Worm (Caenorhabditis elegans) whole organism, L2 larva: ENCODE results near the gene srh-217.

Source experiments
- C34F6.9 ChIP-seq: fragments of 150-350 bp; optimal IDR thresholded peaks from 2 replicates; lab custom pipeline; 2014; ENCODE audit warnings: missing biosample characterization, missing genetic modification characterization
- F13H6.1 ChIP-seq: sonication (generic microtip); optimal IDR thresholded peaks from 2 replicates; lab custom pipeline; 2016; ENCODE audit warnings: missing genetic modification characterization, missing compliant biosample characterization
- R02D3.7 ChIP-seq: fragments of 150-350 bp; optimal IDR thresholded peaks from 2 replicates; lab custom pipeline; 2014; ENCODE audit warnings: missing biosample characterization, missing genetic modification characterization
- Y55F3AM.14 ChIP-seq: fragments of 200-800 bp; sonication (Bioruptor generic); optimal IDR thresholded peaks from 2 replicates; lab custom pipeline; 2018; ENCODE audit warnings: mild to moderate bottlenecking, missing genetic modification characterization, missing compliant biosample characterization
- alr-1 ChIP-seq: fragments of 150-350 bp; optimal IDR thresholded peaks from 2 replicates; lab custom pipeline; 2014; ENCODE audit warnings: missing biosample characterization, missing genetic modification characterization
- aly-2 ChIP-seq: fragments of 150-350 bp; optimal IDR thresholded peaks from 2 replicates; lab custom pipeline; 2014; ENCODE audit warnings: missing biosample characterization, missing genetic modification characterization
- ama-1 ChIP-seq: fragments of 150-350 bp; optimal IDR thresholded peaks from 2 replicates; lab custom pipeline; 2018; ENCODE audit warnings: inconsistent platforms
- blmp-1 ChIP-seq: sonication (generic microtip); optimal IDR thresholded peaks from 2 replicates; lab custom pipeline; 2017; ENCODE audit warnings: missing genetic modification characterization, mild to moderate bottlenecking, missing compliant biosample characterization, antibody characterized with exemption, moderate library complexity; ENCODE audit not compliant: insufficient read depth
- ceh-16 ChIP-seq: fragments of 150-350 bp; optimal IDR thresholded peaks from 2 replicates; lab custom pipeline; 2014; ENCODE audit warnings: missing biosample characterization, missing genetic modification characterization
- ceh-82 ChIP-seq: fragments of 150-350 bp; optimal IDR thresholded peaks from 2 replicates; lab custom pipeline; 2014; ENCODE audit warnings: missing biosample characterization, missing genetic modification characterization
- crh-2 ChIP-seq: sonication (generic microtip); optimal IDR thresholded peaks from 2 replicates; lab custom pipeline; 2017; ENCODE audit warnings: missing biosample characterization, missing genetic modification characterization
- egl-27 ChIP-seq: sonication (generic microtip); optimal IDR thresholded peaks from 3 replicates; lab custom pipeline; 2017; ENCODE audit warnings: missing biosample characterization, missing genetic modification reagents, missing genetic modification characterization
- elt-1 ChIP-seq: fragments of 150-350 bp; optimal IDR thresholded peaks from 2 replicates; lab custom pipeline; 2014; ENCODE audit warnings: missing biosample characterization, missing genetic modification characterization
- elt-3 ChIP-seq: sonication (generic microtip); optimal IDR thresholded peaks from 2 replicates; lab custom pipeline; 2017; ENCODE audit warnings: missing biosample characterization, missing genetic modification characterization
- fos-1 ChIP-seq: fragments of 150-350 bp; optimal IDR thresholded peaks from 2 replicates; lab custom pipeline; 2014; ENCODE audit warnings: missing biosample characterization, missing genetic modification characterization
- gmeb-1 ChIP-seq: fragments of 150-350 bp; optimal IDR thresholded peaks from 2 replicates; lab custom pipeline; 2014; ENCODE audit warnings: missing biosample characterization, missing genetic modification characterization
- lsy-2 ChIP-seq, 2 experiments: fragments of 150-350 bp in 1 of 2; sonication (generic microtip) in 1 of 2; optimal IDR thresholded peaks; 2 replicates each; lab custom pipeline; 2014 to 2017; ENCODE audit warnings: missing biosample characterization in 2 of 2, missing genetic modification characterization in 2 of 2
- mab-5 ChIP-seq: fragments of 150-350 bp; optimal IDR thresholded peaks from 2 replicates; lab custom pipeline; 2014; ENCODE audit warnings: missing biosample characterization, missing genetic modification characterization
- mdl-1 ChIP-seq, 2 experiments: fragments of 150-350 bp in 1 of 2; sonication (generic microtip) in 1 of 2; optimal IDR thresholded peaks; 2 replicates each; lab custom pipeline; 2017; ENCODE audit warnings: missing biosample characterization in 2 of 2, missing genetic modification characterization in 2 of 2
- nhr-10 ChIP-seq: sonication (generic microtip); optimal IDR thresholded peaks from 2 replicates; lab custom pipeline; 2017; ENCODE audit warnings: missing biosample characterization, missing genetic modification characterization
- nhr-11 ChIP-seq: fragments of 150-350 bp; optimal IDR thresholded peaks from 2 replicates; lab custom pipeline; 2014; ENCODE audit warnings: missing biosample characterization, missing genetic modification characterization
- nhr-12 ChIP-seq: fragments of 150-350 bp; optimal IDR thresholded peaks from 2 replicates; lab custom pipeline; 2014; ENCODE audit warnings: missing biosample characterization, missing genetic modification characterization
- nhr-21 ChIP-seq: fragments of 150-350 bp; optimal IDR thresholded peaks from 2 replicates; lab custom pipeline; 2014; ENCODE audit warnings: missing biosample characterization, missing genetic modification characterization
- nhr-25 ChIP-seq: fragments of 150-350 bp; sonication (generic microtip); optimal IDR thresholded peaks from 3 replicates; lab custom pipeline; 2014; ENCODE audit warnings: missing biosample characterization, missing genetic modification characterization
- nhr-77 ChIP-seq: fragments of 150-350 bp; optimal IDR thresholded peaks from 2 replicates; lab custom pipeline; 2014; ENCODE audit warnings: missing biosample characterization, missing genetic modification characterization
- peb-1 ChIP-seq: fragments of 150-350 bp; optimal IDR thresholded peaks from 2 replicates; lab custom pipeline; 2014; ENCODE audit warnings: missing biosample characterization, missing genetic modification characterization
- sem-4 ChIP-seq: fragments of 150-350 bp; optimal IDR thresholded peaks from 2 replicates; lab custom pipeline; 2014; ENCODE audit warnings: missing biosample characterization, missing genetic modification reagents, missing genetic modification characterization
- sma-3 ChIP-seq: sonication (generic microtip); optimal IDR thresholded peaks from 2 replicates; lab custom pipeline; 2016; ENCODE audit warnings: missing genetic modification reagents, missing genetic modification characterization, missing compliant biosample characterization
- sma-9 ChIP-seq, 2 experiments: fragments of 150-350 bp in 1 of 2; sonication (generic microtip) in 1 of 2; optimal IDR thresholded peaks; 2 replicates each; lab custom pipeline; 2014 to 2016; ENCODE audit warnings: missing genetic modification characterization in 2 of 2, mild to moderate bottlenecking in 1 of 2, missing biosample characterization in 1 of 2, missing compliant biosample characterization in 1 of 2, missing genetic modification reagents in 1 of 2, moderate library complexity in 1 of 2
- snpc-4 ChIP-seq: fragments of 150-350 bp; optimal IDR thresholded peaks from 2 replicates; lab custom pipeline; 2014; ENCODE audit warnings: missing biosample characterization, missing genetic modification characterization
- unc-62 ChIP-seq: fragments of 150-350 bp; optimal IDR thresholded peaks from 2 replicates; lab custom pipeline; 2014; ENCODE audit warnings: missing biosample characterization, missing genetic modification reagents, missing genetic modification characterization
- ztf-11 ChIP-seq: sonication (generic microtip); optimal IDR thresholded peaks from 2 replicates; lab custom pipeline; 2017; ENCODE audit warnings: missing biosample characterization, missing genetic modification characterization

Gene srh-217

ce11 chrV:20206086-20206485 is 10.7 kb upstream of the srh-217 start, which contains the start of the genes fbxb-59 and srbc-34:
Gene fbxb-59 (minus strand): TSS chrV:20206186.
Gene srbc-34 (plus strand): TSS chrV:20206318.
- TF ChIP-seq ceh-16 (tag; lab: Kevin White, UChicago), result no peak
- no peak for TF ChIP-seq R02D3.7 (tag; lab: Kevin White, UChicago)
- TF ChIP-seq ceh-82 (tag; lab: Kevin White, UChicago), result no peak
- no peak for TF ChIP-seq sem-4
- no peak for TF ChIP-seq sma-3 (GFP tag; lab: Kevin White, UChicago)

- TF ChIP-seq unc-62 (GFP tag; lab: Kevin White, UChicago) (no peak), crh-2 (tag; lab: Kevin White, UChicago) (no peak), nhr-21 (tag; lab: Kevin White, UChicago) (no peak), ama-1 (lab: Kevin White, UChicago) (no peak), nhr-25 (no peak)
Observed at ce11 chrV:20203085-20203484, 7.7 kb upstream of the srh-217 start, which contains the start of gene fbxa-113. Gene fbxa-113 (plus strand): TSS chrV:20203385.

DNA sequence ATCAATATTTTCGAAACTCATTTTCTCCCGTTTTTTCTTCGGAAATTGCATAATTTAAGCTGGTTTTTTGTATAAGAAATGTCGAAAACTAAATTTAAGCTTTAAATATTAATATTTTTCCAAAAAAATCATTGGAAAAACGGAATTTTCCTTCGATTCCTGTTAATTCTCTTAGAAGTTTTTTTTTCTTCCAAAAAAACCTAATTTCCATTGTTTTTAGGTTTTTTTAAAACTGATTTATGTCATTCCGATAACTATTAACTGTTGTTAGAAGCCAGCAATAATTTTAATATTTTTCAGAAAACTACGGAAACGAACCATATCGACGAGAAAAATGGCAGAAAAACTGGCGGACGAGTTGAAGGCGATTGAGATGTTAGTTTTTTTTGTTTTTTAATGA is 6.0 kb upstream of the srh-217 start, which contains the start of gene fbxa-114:
fbxa-114 (plus strand) TSS at position 301 of the 400 bp plus-strand sequence.
- TF ChIP-seq fos-1 (tag; lab: Kevin White, UChicago) (no peak), R02D3.7 (tag; lab: Kevin White, UChicago) (no peak), blmp-1 (no peak), elt-1 (tag; lab: Kevin White, UChicago) (no peak), mdl-1 (tag; optimal IDR thresholded peaks at IDR 0.05; lab: Kevin White, UChicago) (no peak), Y55F3AM.14 (GFP tag; lab: Kevin White, UChicago) (no peak), nhr-10 (no peak), alr-1 (tag; lab: Kevin White, UChicago) (no peak), mab-5 (no peak), snpc-4 (tag; lab: Kevin White, UChicago) (no peak), unc-62 (GFP tag; lab: Kevin White, UChicago) (no peak), nhr-25 (no peak)

- TF ChIP-seq sem-4, result no peak
- TF ChIP-seq elt-3 (tag; lab: Kevin White, UChicago), result no peak
- TF ChIP-seq nhr-12, result no peak
- TF ChIP-seq lsy-2 (tag; optimal IDR thresholded peaks at IDR 0.05; lab: Kevin White, UChicago), result no peak
- TF ChIP-seq sma-9 (GFP tag; optimal IDR thresholded peaks at IDR 0.05; lab: Kevin White, UChicago), result no peak
- no peak for TF ChIP-seq sma-9 (tag; optimal IDR thresholded peaks at IDR 0.05; lab: Kevin White, UChicago)
- no peak for TF ChIP-seq ceh-82 (tag; lab: Kevin White, UChicago)
- no peak for TF ChIP-seq mdl-1 (tag; optimal IDR thresholded peaks at IDR 0.05; lab: Kevin White, UChicago)
- TF ChIP-seq gmeb-1, result no peak
- TF ChIP-seq aly-2 (tag; lab: Kevin White, UChicago), result no peak
- TF ChIP-seq ztf-11 (tag; lab: Kevin White, UChicago), result no peak
- TF ChIP-seq unc-62 (GFP tag; lab: Kevin White, UChicago), result no peak
- TF ChIP-seq Y55F3AM.14 (GFP tag; lab: Kevin White, UChicago), result no peak
- TF ChIP-seq R02D3.7 (tag; lab: Kevin White, UChicago), result no peak
- TF ChIP-seq peb-1 (tag; lab: Kevin White, UChicago), result no peak
Observed at ce11 chrV:20199658-20200057, 4.3 kb upstream of the srh-217 start.

DNA sequence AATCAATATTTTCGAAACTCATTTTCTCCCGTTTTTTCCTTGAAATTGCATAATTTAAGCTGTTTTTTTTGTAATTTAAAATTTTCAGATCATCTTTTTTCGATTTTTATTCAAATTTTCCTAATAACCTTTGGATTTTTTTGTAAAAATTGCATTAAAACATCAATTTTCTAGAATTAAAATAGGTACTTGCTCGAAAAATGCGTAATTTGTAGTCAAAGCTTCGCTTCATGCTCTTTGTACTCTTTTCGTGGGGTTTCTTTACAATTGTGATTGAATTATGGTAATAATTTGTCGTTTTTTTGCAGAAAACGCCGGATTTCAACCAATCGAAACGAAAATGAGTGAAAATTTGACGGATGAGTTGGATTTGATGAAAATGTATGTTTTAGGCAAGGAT is 3.6 kb upstream of the srh-217 start, which contains the start of gene fog-2:
fog-2 (plus strand) TSS at position 301 of the 400 bp plus-strand sequence.
- TF ChIP-seq sma-9 (GFP tag; optimal IDR thresholded peaks at IDR 0.05; lab: Kevin White, UChicago), result no peak
- no peak for TF ChIP-seq sma-9 (tag; optimal IDR thresholded peaks at IDR 0.05; lab: Kevin White, UChicago)
- no peak for TF ChIP-seq blmp-1
- TF ChIP-seq nhr-11, result no peak
- TF ChIP-seq elt-1 (tag; lab: Kevin White, UChicago), result no peak
- TF ChIP-seq nhr-77 (tag; lab: Kevin White, UChicago), result no peak
- TF ChIP-seq alr-1 (tag; lab: Kevin White, UChicago), result no peak
- no peak for TF ChIP-seq ceh-82 (tag; lab: Kevin White, UChicago)
- TF ChIP-seq F13H6.1 (tag; lab: Kevin White, UChicago), result no peak
- no peak for TF ChIP-seq egl-27 (tag; lab: Kevin White, UChicago)
- TF ChIP-seq lsy-2 (tag; optimal IDR thresholded peaks at IDR 0.05; lab: Kevin White, UChicago), result no peak
- no peak for TF ChIP-seq C34F6.9 (tag; lab: Kevin White, UChicago)
- TF ChIP-seq, all 48 proteins: peak for 0
